Fruit fly (Drosophila melanogaster): ENCODE results near the gene CG32112.

The CG32112 gene

dm6 chr3L:12692561-12692880 is 49.0 kb upstream of the CG32112 start:
- TF ChIP-seq CG18011 (GFP tag; optimal IDR thresholded peaks at IDR 0.05) (no peak), CG4360 (GFP tag; IDR thresholded peaks at IDR 0.05) (peak; percentile 98), Med (GFP tag) (peak; percentile 24), mirr (GFP tag; optimal IDR thresholded peaks at IDR 0.05) (peak; percentile 97), CG11504 (tag; optimal IDR thresholded peaks at IDR 0.05) (peak; percentile 55), CG11456 (GFP tag; IDR thresholded peaks at IDR 0.05) (no peak), schlank (tag; optimal IDR thresholded peaks at IDR 0.05) (no peak)

DNA sequence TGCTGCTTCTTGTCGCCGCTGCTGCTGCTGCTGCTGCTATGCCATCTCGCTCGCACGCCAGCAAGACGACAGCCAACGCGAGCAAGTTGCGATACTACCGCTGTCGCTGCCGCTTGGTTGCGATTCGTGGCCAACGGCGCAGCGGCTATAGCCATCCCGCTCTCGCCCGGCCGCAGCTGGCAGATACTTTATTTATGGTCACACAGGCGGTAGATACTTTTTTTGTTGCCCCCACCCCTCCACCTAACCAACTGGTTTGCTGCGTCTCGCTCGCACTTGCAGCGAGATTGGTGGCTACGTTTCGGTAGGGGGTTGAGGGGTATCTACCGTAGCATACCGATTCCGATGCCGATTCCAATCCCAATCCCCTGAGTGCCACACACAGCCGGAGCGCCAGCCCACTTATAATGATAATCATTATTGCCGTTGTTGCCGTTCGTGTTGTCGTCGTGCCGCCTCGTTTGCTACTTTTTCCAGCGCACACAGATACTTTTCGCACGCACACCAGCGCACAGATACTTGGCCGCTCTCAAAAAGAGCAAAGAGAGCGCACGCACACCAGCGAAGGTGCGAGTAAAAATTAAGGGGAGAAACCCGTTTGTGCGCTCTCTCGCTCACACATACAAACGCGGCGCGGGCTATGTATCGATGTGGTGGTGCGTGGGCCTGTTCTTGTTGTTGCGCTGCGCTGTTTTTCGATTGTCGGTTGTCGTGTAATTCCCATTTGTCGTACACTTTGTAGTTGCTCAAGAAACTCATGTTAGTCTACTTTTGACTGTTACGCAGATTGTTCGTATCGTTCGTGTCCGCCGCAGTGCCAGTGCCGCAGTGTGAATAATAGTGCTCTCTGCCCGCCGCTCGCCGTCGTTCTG is 48.4 kb upstream of the CG32112 start, which contains the start of gene mirr:
mirr (plus strand) TSS at position 759 of the 872 bp plus-strand sequence.
- TF ChIP-seq CG10654 (GFP tag; optimal IDR thresholded peaks at IDR 0.05) (no peak), CG31441 (GFP tag; IDR thresholded peaks at IDR 0.05) (no peak), ato (GFP tag; IDR thresholded peaks at IDR 0.05; ENCODE audit: partially characterized antibody) (peak; percentile 21), Spps (tag; optimal IDR thresholded peaks at IDR 0.05) (no peak), lilli (GFP tag; optimal IDR thresholded peaks at IDR 0.05) (no peak), disco-r (GFP tag; optimal IDR thresholded peaks at IDR 0.05) (no peak), mam (GFP tag; optimal IDR thresholded peaks at IDR 0.05) (peak; percentile 2), btn (GFP tag; optimal IDR thresholded peaks at IDR 0.05) (no peak), sug (tag; optimal IDR thresholded peaks at IDR 0.05) (peak; percentile 88), peb (GFP tag; IDR thresholded peaks at IDR 0.05) (no peak), Hmr (GFP tag; optimal IDR thresholded peaks at IDR 0.05) (no peak), Dref (GFP tag; IDR thresholded peaks at IDR 0.05) (no peak), E2f1 (GFP tag; IDR thresholded peaks at IDR 0.05) (no peak), Usf (GFP tag; optimal IDR thresholded peaks at IDR 0.05) (no peak), crol (GFP tag; IDR thresholded peaks at IDR 0.05) (peak; percentile 100), CG4404 (GFP tag; IDR thresholded peaks at IDR 0.05) (no peak), D (optimal IDR thresholded peaks at IDR 0.05) (no peak), D (GFP tag; optimal IDR thresholded peaks at IDR 0.05) (no peak), shn (GFP tag; optimal IDR thresholded peaks at IDR 0.05) (no peak), CG13775 (GFP tag; optimal IDR thresholded peaks at IDR 0.05) (no peak), BtbVII (GFP tag; optimal IDR thresholded peaks at IDR 0.05) (no peak), MTF-1 (GFP tag; optimal IDR thresholded peaks at IDR 0.05; ENCODE audit: borderline replicate concordance) (no peak), hbn (GFP tag; IDR thresholded peaks at IDR 0.05; ENCODE audit: partially characterized antibody) (no peak), unpg (GFP tag; optimal IDR thresholded peaks at IDR 0.05) (no peak), CG1603 (tag; optimal IDR thresholded peaks at IDR 0.05) (no peak), CG7786 (GFP tag; optimal IDR thresholded peaks at IDR 0.05) (no peak), Ssrp (tag; optimal IDR thresholded peaks at IDR 0.05) (no peak), h (optimal IDR thresholded peaks at IDR 0.05) (no peak), Jarid2 (GFP tag; optimal IDR thresholded peaks at IDR 0.05) (peak; percentile 69), gce (GFP tag; IDR thresholded peaks at IDR 0.05) (0 out of 3 replicates have a peak, but pooled peaks have one; percentile 34), Sry-δ (GFP tag; optimal IDR thresholded peaks at IDR 0.05) (no peak), CG6654 (GFP tag; optimal IDR thresholded peaks at IDR 0.05) (no peak), CG8765 (GFP tag; IDR thresholded peaks at IDR 0.05) (peak; percentile 60), bigmax (GFP tag; optimal IDR thresholded peaks at IDR 0.05) (no peak), crp (GFP tag; optimal IDR thresholded peaks at IDR 0.05) (no peak), gt (GFP tag; IDR thresholded peaks at IDR 0.05) (no peak), CG11093 (GFP tag; IDR thresholded peaks at IDR 0.05) (no peak), br (optimal IDR thresholded peaks at IDR 0.05) (no peak), Hmx (GFP tag; optimal IDR thresholded peaks at IDR 0.05) (no peak), slp2 (GFP tag; optimal IDR thresholded peaks at IDR 0.05) (no peak), toy (GFP tag; IDR thresholded peaks at IDR 0.05) (no peak), CG30403 (GFP tag; optimal IDR thresholded peaks at IDR 0.05) (no peak), inv (GFP tag; IDR thresholded peaks at IDR 0.05; ENCODE audit: partially characterized antibody) (no peak)
